Fruit fly (Drosophila melanogaster) whole organism, embryonic: ENCODE results near the gene CG11550.

Experiments
- B-H1 ChIP-seq: fragments of 200-800 bp; sonication (Bioruptor generic); IDR thresholded peaks from 3 replicates; pipeline ENCODE4 v1.3.6; 2022; ENCODE audit warnings: missing biosample characterization, missing genetic modification characterization
- Blimp-1 ChIP-seq: fragments of 200-800 bp; sonication (Bioruptor generic); optimal IDR thresholded peaks from 3 replicates; lab custom pipeline; 2018; ENCODE audit warnings: missing biosample characterization, missing genetic modification characterization, mild to moderate bottlenecking, moderate library complexity, missing genetic modification reagents
- CG10147 ChIP-seq: fragments of 200-800 bp; sonication (Bioruptor generic); optimal IDR thresholded peaks from 2 replicates; lab custom pipeline; 2019; ENCODE audit warnings: missing biosample characterization, mild to moderate bottlenecking, missing genetic modification characterization, moderate library complexity
- CG11560 ChIP-seq: fragments of 200-800 bp; sonication (Bioruptor generic); IDR thresholded peaks from 3 replicates; pipeline ENCODE4 v1.3.6; 2022; ENCODE audit warnings: missing biosample characterization, missing genetic modification characterization
- CG15601 ChIP-seq: fragments of 200-800 bp; sonication (Bioruptor generic); optimal IDR thresholded peaks from 3 replicates; lab custom pipeline; 2019; ENCODE audit warnings: missing biosample characterization, mild to moderate bottlenecking, missing genetic modification characterization, moderate library complexity
- CG1602 ChIP-seq: fragments of 200-800 bp; sonication (Bioruptor generic); optimal IDR thresholded peaks from 3 replicates; lab custom pipeline; 2016; ENCODE audit warnings: missing biosample characterization, missing genetic modification characterization
- CG1647 ChIP-seq: fragments of 200-800 bp; sonication (Bioruptor generic); optimal IDR thresholded peaks from 3 replicates; lab custom pipeline; 2016; ENCODE audit warnings: missing biosample characterization, missing genetic modification characterization
- CG16815 ChIP-seq: fragments of 200-800 bp; sonication (Bioruptor generic); optimal IDR thresholded peaks from 3 replicates; lab custom pipeline; 2017; ENCODE audit warnings: missing biosample characterization, mild to moderate bottlenecking, missing genetic modification characterization
- CG17328 ChIP-seq: fragments of 200-800 bp; sonication (Bioruptor generic); IDR thresholded peaks from 2 replicates; pipeline ENCODE4 v1.3.6; 2022; ENCODE audit warnings: missing biosample characterization, missing genetic modification characterization
- CG17361 ChIP-seq: fragments of 200-800 bp; sonication (Bioruptor generic); IDR thresholded peaks from 3 replicates; pipeline ENCODE4 v1.3.6; 2022; ENCODE audit warnings: missing biosample characterization, missing genetic modification characterization
- CG2202 ChIP-seq: fragments of 200-800 bp; sonication (Bioruptor generic); optimal IDR thresholded peaks from 2 replicates; lab custom pipeline; 2018; ENCODE audit warnings: missing biosample characterization, mild to moderate bottlenecking, missing genetic modification characterization
- CG30020 ChIP-seq: fragments of 200-800 bp; optimal IDR thresholded peaks from 2 replicates; lab custom pipeline; 2019; ENCODE audit warnings: missing biosample characterization, mild to moderate bottlenecking, missing genetic modification characterization, moderate library complexity
- CG31224 ChIP-seq: fragments of 200-800 bp; sonication (Bioruptor generic); IDR thresholded peaks from 2 replicates; pipeline ENCODE4 v1.3.6; 2022; ENCODE audit warnings: missing biosample characterization, missing genetic modification characterization
- CG33213 ChIP-seq: fragments of 200-800 bp; sonication (Bioruptor generic); optimal IDR thresholded peaks from 3 replicates; lab custom pipeline; 2016; ENCODE audit warnings: missing biosample characterization, missing genetic modification characterization
- CG4282 ChIP-seq: fragments of 200-800 bp; sonication (Bioruptor generic); optimal IDR thresholded peaks from 2 replicates; lab custom pipeline; 2016; ENCODE audit warnings: missing biosample characterization, missing genetic modification characterization
- CG4328 ChIP-seq: fragments of 200-800 bp; sonication (Bioruptor generic); optimal IDR thresholded peaks from 3 replicates; lab custom pipeline; 2017; ENCODE audit warnings: missing biosample characterization, missing genetic modification reagents, missing genetic modification characterization
- CG4424 ChIP-seq: fragments of 200-800 bp; sonication (Bioruptor generic); optimal IDR thresholded peaks from 3 replicates; lab custom pipeline; 2016; ENCODE audit warnings: missing biosample characterization, missing genetic modification characterization
- CG9932 ChIP-seq: fragments of 200-800 bp; sonication (Bioruptor generic); IDR thresholded peaks from 2 replicates; pipeline ENCODE4 v1.3.6; 2022; ENCODE audit warnings: missing biosample characterization, missing genetic modification characterization
- CrebB ChIP-seq: fragments of 200-800 bp; sonication (Bioruptor generic); optimal IDR thresholded peaks from 3 replicates; lab custom pipeline; 2018; ENCODE audit warnings: missing biosample characterization, mild to moderate bottlenecking, missing genetic modification characterization
- HHEX ChIP-seq: fragments of 200-800 bp; sonication (Bioruptor generic); optimal IDR thresholded peaks from 3 replicates; lab custom pipeline; 2017; ENCODE audit warnings: missing biosample characterization, mild to moderate bottlenecking, missing genetic modification characterization, missing genetic modification reagents
- Hr3 ChIP-seq: fragments of 200-800 bp; sonication (Bioruptor generic); optimal IDR thresholded peaks from 3 replicates; lab custom pipeline; 2016; ENCODE audit warnings: missing biosample characterization, missing genetic modification characterization
- Max ChIP-seq: fragments of 200-800 bp; sonication (Bioruptor generic); optimal IDR thresholded peaks from 2 replicates; lab custom pipeline; 2016; ENCODE audit warnings: missing biosample characterization, mild to moderate bottlenecking, missing genetic modification characterization
- Ravus ChIP-seq: fragments of 200-800 bp; sonication (Bioruptor generic); IDR thresholded peaks from 2 replicates; pipeline ENCODE4 v1.3.6; 2022; ENCODE audit warnings: missing biosample characterization, missing genetic modification characterization
- Ssrp ChIP-seq: fragments of 200-800 bp; sonication (Bioruptor generic); optimal IDR thresholded peaks from 2 replicates; lab custom pipeline; 2018; ENCODE audit warnings: missing biosample characterization, mild to moderate bottlenecking, missing genetic modification characterization, moderate library complexity
- Xrp1 ChIP-seq: fragments of 200-800 bp; sonication (Bioruptor generic); IDR thresholded peaks from 2 replicates; pipeline ENCODE4 v1.3.6; 2022; ENCODE audit warnings: missing biosample characterization, missing genetic modification characterization
- ase ChIP-seq: fragments of 200-800 bp; sonication (Bioruptor generic); IDR thresholded peaks from 3 replicates; pipeline ENCODE4 v1.3.6; 2022; ENCODE audit warnings: missing biosample characterization, missing genetic modification characterization
- az2 ChIP-seq: fragments of 200-800 bp; sonication (Bioruptor generic); optimal IDR thresholded peaks from 3 replicates; lab custom pipeline; 2016; ENCODE audit warnings: missing biosample characterization, missing genetic modification characterization
- btn ChIP-seq: fragments of 200-800 bp; sonication (Bioruptor generic); optimal IDR thresholded peaks from 2 replicates; lab custom pipeline; 2016; ENCODE audit warnings: missing biosample characterization, missing genetic modification characterization
- caup ChIP-seq: fragments of 200-800 bp; sonication (Bioruptor generic); optimal IDR thresholded peaks from 3 replicates; lab custom pipeline; 2017; ENCODE audit warnings: missing biosample characterization, mild to moderate bottlenecking, missing genetic modification characterization, moderate library complexity; ENCODE audit not compliant: severe bottlenecking
- crol ChIP-seq: fragments of 200-800 bp; sonication (Bioruptor generic); IDR thresholded peaks from 2 replicates; pipeline ENCODE4 v1.3.6; 2022; ENCODE audit warnings: missing biosample characterization, missing genetic modification characterization
- dmrt99B ChIP-seq: fragments of 200-800 bp; sonication (Bioruptor generic); optimal IDR thresholded peaks from 2 replicates; lab custom pipeline; 2018; ENCODE audit warnings: missing biosample characterization, mild to moderate bottlenecking, missing genetic modification characterization, moderate library complexity
- exex ChIP-seq: fragments of 200-800 bp; sonication (Bioruptor generic); optimal IDR thresholded peaks from 4 replicates; lab custom pipeline; 2018; ENCODE audit warnings: missing biosample characterization, mild to moderate bottlenecking, missing genetic modification characterization, moderate library complexity
- eyg ChIP-seq: fragments of 200-800 bp; sonication (Bioruptor generic); optimal IDR thresholded peaks from 3 replicates; lab custom pipeline; 2016; ENCODE audit warnings: missing biosample characterization, missing genetic modification characterization
- ftz-f1 ChIP-seq: fragments of 200-800 bp; sonication (Bioruptor generic); optimal IDR thresholded peaks from 2 replicates; lab custom pipeline; 2016; ENCODE audit warnings: missing biosample characterization, missing genetic modification characterization
- gce ChIP-seq: fragments of 200-800 bp; sonication (Bioruptor generic); IDR thresholded peaks from 3 replicates; pipeline ENCODE4 v1.3.6; 2022; ENCODE audit warnings: missing biosample characterization, missing genetic modification characterization
- gem ChIP-seq: fragments of 200-800 bp; sonication (Bioruptor generic); optimal IDR thresholded peaks from 2 replicates; lab custom pipeline; 2019; ENCODE audit warnings: missing biosample characterization, mild to moderate bottlenecking, missing genetic modification characterization, moderate library complexity
- hkb ChIP-seq, 2 experiments: fragments of 200-800 bp in 1 of 2; fragments of >200 bp in 1 of 2; sonication (Bioruptor generic) in 1 of 2; IDR thresholded peaks in 1 of 2; optimal IDR thresholded peaks in 1 of 2; 2 replicates each; pipeline versions ENCODE4 v1.3.6 to Lab custom; 2017 to 2022; ENCODE audit warnings: missing biosample characterization in 1 of 2, missing genetic modification characterization in 1 of 2
- jigr1 ChIP-seq: fragments of 200-800 bp; sonication (Bioruptor generic); IDR thresholded peaks from 3 replicates; pipeline ENCODE4 v1.3.6; 2022; ENCODE audit warnings: missing biosample characterization, missing genetic modification characterization
- maf-S ChIP-seq: fragments of 200-800 bp; sonication (Bioruptor generic); optimal IDR thresholded peaks from 2 replicates; lab custom pipeline; 2016; ENCODE audit warnings: missing biosample characterization, missing genetic modification characterization
- mam ChIP-seq: fragments of 200-800 bp; sonication (Bioruptor generic); optimal IDR thresholded peaks from 3 replicates; lab custom pipeline; 2016; ENCODE audit warnings: missing biosample characterization, missing genetic modification characterization
- nerfin-1 ChIP-seq: fragments of 200-800 bp; sonication (Bioruptor generic); optimal IDR thresholded peaks from 3 replicates; lab custom pipeline; 2019; ENCODE audit warnings: missing biosample characterization, mild to moderate bottlenecking, missing genetic modification characterization, moderate library complexity
- prd ChIP-seq, 3 experiments: fragments of >200 bp in 2 of 3; fragments of 200-800 bp in 1 of 3; sonication (Bioruptor generic) in 1 of 3; optimal IDR thresholded peaks in 2 of 3; IDR thresholded peaks in 1 of 3; 2 replicates in 2 of 3; 3 replicates in 1 of 3; pipeline versions ENCODE4 v1.3.6 to Lab custom; 2017 to 2022; ENCODE audit warnings: missing biosample characterization in 1 of 3, missing genetic modification characterization in 1 of 3
- pum ChIP-seq: fragments of 200-800 bp; sonication (Bioruptor generic); optimal IDR thresholded peaks from 2 replicates; lab custom pipeline; 2016; ENCODE audit warnings: missing biosample characterization, missing genetic modification characterization
- row ChIP-seq: fragments of 200-800 bp; sonication (Bioruptor generic); IDR thresholded peaks from 3 replicates; pipeline ENCODE4 v1.3.6; 2022; ENCODE audit warnings: missing biosample characterization, missing genetic modification characterization
- seq ChIP-seq: fragments of 200-800 bp; sonication (Bioruptor generic); IDR thresholded peaks from 2 replicates; pipeline ENCODE4 v1.3.6; 2022; ENCODE audit warnings: missing biosample characterization, missing genetic modification characterization
- trem ChIP-seq: fragments of 200-800 bp; optimal IDR thresholded peaks from 3 replicates; lab custom pipeline; 2019; ENCODE audit warnings: missing biosample characterization, mild to moderate bottlenecking, missing genetic modification characterization, moderate library complexity
- vvl ChIP-seq: fragments of 200-800 bp; sonication (Bioruptor generic); IDR thresholded peaks from 2 replicates; pipeline ENCODE4 v1.3.6; 2022; ENCODE audit warnings: missing biosample characterization, missing genetic modification characterization
- wek ChIP-seq: fragments of 200-800 bp; sonication (Bioruptor generic); optimal IDR thresholded peaks from 3 replicates; lab custom pipeline; 2018; ENCODE audit warnings: missing biosample characterization, mild to moderate bottlenecking, missing genetic modification characterization, moderate library complexity
- zfh1 ChIP-seq: fragments of 200-800 bp; sonication (Bioruptor generic); IDR thresholded peaks from 3 replicates; pipeline ENCODE4 v1.3.6; 2022; ENCODE audit warnings: missing biosample characterization, missing genetic modification characterization

The CG11550 gene

DNA sequence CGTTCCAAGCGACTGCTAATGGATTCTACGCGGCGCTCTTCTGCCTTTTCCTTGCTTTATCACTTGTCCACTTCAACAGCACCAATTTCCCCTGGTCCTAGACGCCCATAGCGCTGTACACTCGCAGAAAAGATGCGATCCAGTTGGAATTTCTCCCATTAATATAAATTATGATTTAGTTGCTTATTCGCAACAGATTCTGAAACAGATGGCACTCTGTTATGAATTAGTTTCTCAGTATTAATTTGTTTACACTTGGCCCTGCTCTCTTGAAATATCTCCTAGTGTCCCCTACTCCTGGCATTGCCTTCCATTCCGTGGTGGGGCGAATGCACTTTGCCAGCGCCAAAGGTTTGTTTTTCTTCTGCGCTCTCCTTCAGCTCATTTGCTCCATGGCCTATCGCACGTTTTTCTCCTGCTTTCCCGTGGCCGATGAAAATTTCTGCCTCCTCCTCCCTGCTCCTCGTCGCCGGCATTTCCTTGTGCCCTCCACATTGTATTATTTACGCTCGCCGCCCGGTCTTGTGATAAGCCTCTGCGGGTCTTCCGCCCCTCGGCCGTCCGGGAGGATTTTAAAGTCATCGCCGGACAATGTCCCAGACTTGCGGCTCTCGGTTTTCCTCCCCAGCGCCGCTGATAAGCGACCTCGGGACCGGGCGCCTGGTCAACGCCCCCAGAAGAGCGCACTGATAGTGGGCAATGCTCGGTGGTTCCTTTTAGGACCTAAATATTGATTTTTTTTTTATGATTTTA lies 26.6 kb upstream of the CG11550 start (continued):
- no peak for TF ChIP-seq CG15601 (tag; lab: Kevin White, UChicago)
- 0 out of 3 replicates have a peak, but pooled peaks have one; percentile 9 for TF ChIP-seq row (GFP tag; lab: Robert Waterston, UW)
- peak; percentile 23 for TF ChIP-seq gem (tag; lab: Kevin White, UChicago)
- no peak for TF ChIP-seq Hr3 (GFP tag; lab: Kevin White, UChicago)
- no peak for TF ChIP-seq Blimp-1 (GFP tag; lab: Kevin White, UChicago)
- no peak for TF ChIP-seq mam (GFP tag; lab: Kevin White, UChicago)
- TF ChIP-seq az2 (GFP tag; lab: Kevin White, UChicago) = no peak
- no peak for TF ChIP-seq CG31224 (GFP tag; lab: Robert Waterston, UW)
- peak; percentile 52; the same call in 1 of the 2 replicates for TF ChIP-seq vvl (GFP tag; lab: Robert Waterston, UW)
- no peak for TF ChIP-seq CG11560 (tag; lab: Robert Waterston, UW)
- no peak for TF ChIP-seq exex (tag; lab: Kevin White, UChicago)
- TF ChIP-seq dmrt99B (tag; lab: Kevin White, UChicago) = no peak
- peak; percentile 10 for TF ChIP-seq pum (GFP tag; lab: Kevin White, UChicago)
- no peak for TF ChIP-seq hkb (optimal IDR thresholded peaks at IDR 0.05; lab: Kevin White, UChicago)
- TF ChIP-seq hkb (GFP tag; IDR thresholded peaks at IDR 0.05; lab: Robert Waterston, UW) = no peak
- no peak for TF ChIP-seq CG2202 (tag; lab: Kevin White, UChicago)
- no peak for TF ChIP-seq ase (GFP tag; lab: Robert Waterston, UW)
- TF ChIP-seq jigr1 = no peak
- peak; percentile 35 for TF ChIP-seq trem (tag; lab: Kevin White, UChicago)
- TF ChIP-seq CG30020 = no peak
- TF ChIP-seq nerfin-1 = no peak
- TF ChIP-seq CG16815 (GFP tag; lab: Kevin White, UChicago) = peak; percentile 48
- no peak for TF ChIP-seq B-H1 (GFP tag; lab: Robert Waterston, UW)
- no peak for TF ChIP-seq Ssrp (tag; lab: Kevin White, UChicago)
- TF ChIP-seq HHEX = no peak
- TF ChIP-seq CrebB (tag; lab: Kevin White, UChicago) = no peak
- no peak for TF ChIP-seq CG4282 (GFP tag; lab: Kevin White, UChicago)
- TF ChIP-seq CG4424 = peak; percentile 19
- no peak for TF ChIP-seq CG33213
- no peak for TF ChIP-seq eyg (GFP tag; lab: Kevin White, UChicago)
- no peak for TF ChIP-seq Ravus (GFP tag; lab: Robert Waterston, UW)
- TF ChIP-seq crol (GFP tag; lab: Robert Waterston, UW) = peak; percentile 49
- TF ChIP-seq zfh1 (GFP tag; lab: Robert Waterston, UW) = peak; percentile 75
- TF ChIP-seq CG4328 (GFP tag; lab: Kevin White, UChicago) = no peak
- TF ChIP-seq CG1602 (GFP tag; lab: Kevin White, UChicago) = no peak
- no peak for TF ChIP-seq btn (GFP tag; lab: Kevin White, UChicago)
- peak; percentile 82 for TF ChIP-seq Xrp1
- TF ChIP-seq CG9932 = no peak
- no peak for TF ChIP-seq seq
- TF ChIP-seq ftz-f1 (GFP tag; lab: Kevin White, UChicago) = no peak
- no peak for TF ChIP-seq wek
- no peak for TF ChIP-seq CG1647 (GFP tag; lab: Kevin White, UChicago)
- peak; percentile 41; the same call in 1 of the 3 replicates for TF ChIP-seq CG17361 (GFP tag; lab: Robert Waterston, UW)
- TF ChIP-seq prd (optimal IDR thresholded peaks at IDR 0.05; lab: Kevin White, UChicago) = no peak
- TF ChIP-seq prd (GFP tag; IDR thresholded peaks at IDR 0.05; lab: Robert Waterston, UW) = peak; percentile 62; the same call in 2 of the 3 replicates
- no peak for TF ChIP-seq CG10147 (GFP tag; lab: Kevin White, UChicago)
- TF ChIP-seq Max (GFP tag; lab: Kevin White, UChicago) = no peak
- 0 out of 2 replicates have a peak, but pooled peaks have one; percentile 21 for TF ChIP-seq CG17328
- no peak for TF ChIP-seq caup (GFP tag; lab: Kevin White, UChicago)
- no peak for TF ChIP-seq maf-S (GFP tag; lab: Kevin White, UChicago)
- 0 out of 3 replicates have a peak, but pooled peaks have one; percentile 12 for TF ChIP-seq gce (GFP tag; lab: Robert Waterston, UW)
